Worm (Caenorhabditis elegans): ENCODE data around the gene F08F8.10.

The F08F8.10 gene

ce11 chrIII:7317354-7317753 is 39.8 kb downstream of the F08F8.10 start:
- TF ChIP-seq daf-12 (tag; optimal IDR thresholded peaks at IDR 0.05): no peak
- TF ChIP-seq hmg-11 (tag; optimal IDR thresholded peaks at IDR 0.05): no peak
- TF ChIP-seq ztf-4 (tag; optimal IDR thresholded peaks at IDR 0.05): no peak
- peak; percentile 74 for TF ChIP-seq pha-4 (tag; optimal IDR thresholded peaks at IDR 0.05)
- no peak for TF ChIP-seq R02D3.7 (tag; optimal IDR thresholded peaks at IDR 0.05)
- no peak for TF ChIP-seq nhr-28 (tag; optimal IDR thresholded peaks at IDR 0.05)
- TF ChIP-seq ztf-11 (tag; optimal IDR thresholded peaks at IDR 0.05): no peak
- TF ChIP-seq elt-2 (tag; optimal IDR thresholded peaks at IDR 0.05): peak; percentile 32
- TF ChIP-seq sea-2 (GFP tag; optimal IDR thresholded peaks at IDR 0.05): no peak
- TF ChIP-seq nhr-12 (tag; optimal IDR thresholded peaks at IDR 0.05): no peak

ce11 chrIII:7314927-7315547 is 42.2 kb downstream of the F08F8.10 start, which contains the start of gene nspg-6:
Gene nspg-6 (minus strand): TSS chrIII:7314977.
- TF ChIP-seq ztf-11 (tag; optimal IDR thresholded peaks at IDR 0.05) (no peak), R02D3.7 (tag; optimal IDR thresholded peaks at IDR 0.05) (no peak), elt-2 (tag; optimal IDR thresholded peaks at IDR 0.05) (peak; percentile 81), nhr-43 (tag; optimal IDR thresholded peaks at IDR 0.05; ENCODE audit: poor library complexity, severe bottlenecking) (no peak), pqm-1 (tag; optimal IDR thresholded peaks at IDR 0.05) (peak; percentile 48), jun-1 (tag; optimal IDR thresholded peaks at IDR 0.05) (no peak)

ce11 chrIII:7314473-7314872 is 42.7 kb downstream of the F08F8.10 start:
- TF ChIP-seq nhr-28 (tag; optimal IDR thresholded peaks at IDR 0.05) (no peak), R02D3.7 (tag; optimal IDR thresholded peaks at IDR 0.05) (no peak), mml-1 (tag; optimal IDR thresholded peaks at IDR 0.05) (no peak), nfya-1 (tag; optimal IDR thresholded peaks at IDR 0.05; ENCODE audit: insufficient read depth) (no peak), hmg-11 (tag; optimal IDR thresholded peaks at IDR 0.05) (no peak), lsy-12 (tag; optimal IDR thresholded peaks at IDR 0.05) (no peak), nhr-25 (tag; optimal IDR thresholded peaks at IDR 0.05) (no peak), nhr-43 (tag; optimal IDR thresholded peaks at IDR 0.05; ENCODE audit: poor library complexity, severe bottlenecking) (no peak), aly-2 (tag; optimal IDR thresholded peaks at IDR 0.05) (no peak), zag-1 (tag; optimal IDR thresholded peaks at IDR 0.05) (no peak), egl-27 (tag; optimal IDR thresholded peaks at IDR 0.05) (no peak), ZK546.5 (tag; optimal IDR thresholded peaks at IDR 0.05) (no peak), egl-5 (tag; optimal IDR thresholded peaks at IDR 0.05) (no peak)

- TF ChIP-seq ztf-11 (tag; optimal IDR thresholded peaks at IDR 0.05): no peak
- TF ChIP-seq ceh-82 (tag; optimal IDR thresholded peaks at IDR 0.05): no peak
Measured at ce11 chrIII:7310662-7311340, 46.4 kb downstream of the F08F8.10 start, which contains the start of the genes F56C9.6 and F56C9.3. Gene F56C9.6 (minus strand): TSS chrIII:7310773. Gene F56C9.3 (plus strand): TSS chrIII:7311290.

ce11 chrIII:7308600-7309109 is 48.5 kb downstream of the F08F8.10 start, which contains the start of gene acbp-4:
Gene acbp-4 (minus strand): TSS chrIII:7309109.
- TF ChIP-seq ztf-4 (tag; optimal IDR thresholded peaks at IDR 0.05) (no peak), ceh-28 (tag; optimal IDR thresholded peaks at IDR 0.05) (peak; percentile 32), tbx-2 (tag; optimal IDR thresholded peaks at IDR 0.05) (no peak), R02D3.7 (tag; optimal IDR thresholded peaks at IDR 0.05) (no peak), hmg-11 (tag; optimal IDR thresholded peaks at IDR 0.05) (no peak)

ce11 chrIII:7305649-7305977 is 51.6 kb downstream of the F08F8.10 start:
- peak in 1 of 3 experiments; percentile 13 for TF ChIP-seq elt-3 (tag; optimal IDR thresholded peaks at IDR 0.05)
- no peak for TF ChIP-seq daf-12 (tag; optimal IDR thresholded peaks at IDR 0.05)
- TF ChIP-seq nhr-43 (tag; optimal IDR thresholded peaks at IDR 0.05; ENCODE audit: poor library complexity, severe bottlenecking): peak; percentile 43
- TF ChIP-seq nhr-25 (tag; optimal IDR thresholded peaks at IDR 0.05): peak; percentile 30
- TF ChIP-seq nhr-23 (tag; optimal IDR thresholded peaks at IDR 0.05): peak; percentile 33

Data from whole organism, L3 larva.